Fruit fly (Drosophila melanogaster) Kc167 (cell line): Measurements from ENCODE around the gene CG14054.

ENCODE experiments used
- Myc ChIP-seq: fragments of >200 bp; optimal IDR thresholded peaks from 2 replicates; lab custom pipeline; 2017; ENCODE audit warnings: missing external identifiers
- Sin3A ChIP-seq: fragments of >200 bp; optimal IDR thresholded peaks from 2 replicates; lab custom pipeline; 2018; ENCODE audit warnings: missing external identifiers
- insv ChIP-seq: fragments of >200 bp; optimal IDR thresholded peaks from 3 replicates; lab custom pipeline; 2018; ENCODE audit warnings: missing external identifiers
- psq ChIP-seq: fragments of >200 bp; optimal IDR thresholded peaks from 2 replicates; lab custom pipeline; 2017; ENCODE audit warnings: missing external identifiers
- ttk ChIP-seq: sonication (Bioruptor generic); optimal IDR thresholded peaks from 2 replicates; lab custom pipeline; 2017; ENCODE audit warnings: missing external identifiers

DNA sequence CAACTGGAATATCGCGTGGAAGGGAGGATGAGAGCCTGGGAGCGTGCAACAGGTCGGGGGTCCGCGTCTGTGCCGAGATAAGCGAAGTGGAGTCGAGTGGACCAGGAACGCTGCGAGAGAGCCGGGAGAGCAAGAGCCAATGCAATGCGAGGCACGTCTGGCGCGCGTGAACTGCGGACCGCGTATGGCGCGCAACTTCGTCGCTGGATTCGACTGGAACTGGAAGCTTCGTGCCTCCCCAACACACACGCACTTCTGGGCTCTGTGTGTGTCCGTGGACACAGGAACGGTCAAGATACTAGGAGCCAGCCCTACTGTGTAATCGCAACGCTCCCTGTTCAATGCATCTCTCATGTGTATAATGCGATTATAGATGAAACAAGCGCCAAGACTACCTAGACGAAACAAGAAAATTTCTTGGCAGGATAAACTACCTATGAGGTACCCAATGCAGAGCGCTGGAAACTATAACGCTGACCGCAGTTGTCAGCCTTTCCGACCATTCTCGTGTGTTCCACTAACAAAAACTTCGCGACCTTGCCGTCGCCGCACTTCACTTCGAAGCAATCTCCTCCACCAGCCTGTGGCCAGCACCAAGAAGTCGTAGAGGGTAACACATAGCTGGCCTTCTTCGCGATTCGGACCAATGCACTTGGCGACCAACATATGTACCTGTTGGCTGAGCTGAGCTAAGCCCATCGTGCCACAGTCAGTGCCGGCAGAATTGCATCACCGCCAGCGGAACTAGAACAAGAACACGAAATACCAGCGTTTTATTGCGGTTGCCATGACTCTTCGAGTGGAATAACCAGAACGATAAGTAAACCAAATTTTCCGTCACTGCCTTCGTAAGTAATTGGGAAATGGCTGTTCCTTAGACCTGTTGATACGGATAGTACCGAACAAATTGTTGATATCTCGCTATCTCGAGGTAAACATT is 6.0 kb upstream of the CG14054 start, which contains the start of gene Rtca:
- no peak for TF ChIP-seq Sin3A (lab: Kevin White, UChicago)
- TF ChIP-seq psq = no peak
- no peak for TF ChIP-seq insv (lab: Kevin White, UChicago)
- TF ChIP-seq ttk = no peak
- no peak for TF ChIP-seq Myc (lab: Kevin White, UChicago)
